Fruit fly (Drosophila melanogaster) whole organism, embryonic: Measurements from ENCODE around the gene Pop4.

Experiments
- ATbp ChIP-seq: fragments of 200-800 bp; sonication (Bioruptor generic); optimal IDR thresholded peaks from 2 replicates; lab custom pipeline; 2017; ENCODE audit warnings: missing biosample characterization, mild to moderate bottlenecking, missing genetic modification characterization, missing genetic modification reagents
- Adf1 ChIP-seq: fragments of 200-800 bp; sonication (Bioruptor generic); IDR thresholded peaks from 2 replicates; pipeline ENCODE4 v1.3.6; 2022; ENCODE audit warnings: missing biosample characterization, missing genetic modification characterization
- Awh ChIP-seq: fragments of 200-800 bp; sonication (Bioruptor generic); IDR thresholded peaks from 2 replicates; pipeline ENCODE4, ENCODE4 v1.3.6; 2022; ENCODE audit warnings: missing biosample characterization, missing genetic modification characterization
- Blimp-1 ChIP-seq: fragments of 200-800 bp; sonication (Bioruptor generic); optimal IDR thresholded peaks from 3 replicates; lab custom pipeline; 2018; ENCODE audit warnings: missing biosample characterization, missing genetic modification characterization, mild to moderate bottlenecking, moderate library complexity, missing genetic modification reagents
- CG10321 ChIP-seq: fragments of 200-800 bp; sonication (Bioruptor generic); IDR thresholded peaks from 2 replicates; pipeline ENCODE4 v1.3.6; 2022; ENCODE audit warnings: missing biosample characterization, missing genetic modification characterization
- CG10366 ChIP-seq: fragments of 200-800 bp; sonication (Bioruptor generic); IDR thresholded peaks from 2 replicates; pipeline ENCODE4 v1.3.6; 2022; ENCODE audit warnings: missing biosample characterization, missing genetic modification characterization
- CG10543 ChIP-seq: fragments of 200-800 bp; sonication (Bioruptor generic); optimal IDR thresholded peaks from 3 replicates; lab custom pipeline; 2017; ENCODE audit warnings: missing biosample characterization, mild to moderate bottlenecking, missing genetic modification characterization, moderate library complexity
- CG11560 ChIP-seq: fragments of 200-800 bp; sonication (Bioruptor generic); IDR thresholded peaks from 3 replicates; pipeline ENCODE4 v1.3.6; 2022; ENCODE audit warnings: missing biosample characterization, missing genetic modification characterization
- CG14014 ChIP-seq: fragments of 200-800 bp; sonication (Bioruptor generic); IDR thresholded peaks from 2 replicates; pipeline ENCODE4 v1.3.6; 2022; ENCODE audit warnings: missing biosample characterization, missing genetic modification characterization
- CG15696 ChIP-seq: fragments of 200-800 bp; sonication (Bioruptor generic); optimal IDR thresholded peaks from 2 replicates; lab custom pipeline; 2019; ENCODE audit warnings: missing biosample characterization, mild to moderate bottlenecking, missing genetic modification characterization, moderate library complexity
- CG1603 ChIP-seq: fragments of 200-800 bp; sonication (Bioruptor generic); optimal IDR thresholded peaks from 2 replicates; lab custom pipeline; 2019; ENCODE audit warnings: missing biosample characterization, mild to moderate bottlenecking, missing genetic modification characterization, moderate library complexity
- CG1647 ChIP-seq: fragments of 200-800 bp; sonication (Bioruptor generic); optimal IDR thresholded peaks from 3 replicates; lab custom pipeline; 2016; ENCODE audit warnings: missing biosample characterization, missing genetic modification characterization
- CG16813 ChIP-seq: fragments of 200-800 bp; sonication (Bioruptor generic); IDR thresholded peaks from 3 replicates; pipeline ENCODE4 v1.3.6; 2022; ENCODE audit warnings: missing biosample characterization, missing genetic modification characterization; ENCODE audit not compliant: partially characterized antibody
- CG16863 ChIP-seq: fragments of 200-800 bp; sonication (Bioruptor generic); optimal IDR thresholded peaks from 3 replicates; lab custom pipeline; 2016; ENCODE audit warnings: missing biosample characterization, missing genetic modification characterization
- CG17385 ChIP-seq: fragments of 200-800 bp; sonication (Bioruptor generic); optimal IDR thresholded peaks from 3 replicates; lab custom pipeline; 2018; ENCODE audit warnings: missing biosample characterization, mild to moderate bottlenecking, missing genetic modification characterization
- CG34422 ChIP-seq: fragments of 200-800 bp; sonication (Bioruptor generic); IDR thresholded peaks from 3 replicates; pipeline ENCODE4 v1.3.6; 2022; ENCODE audit warnings: missing biosample characterization, missing genetic modification characterization
- CG4730 ChIP-seq: fragments of 200-800 bp; sonication (Bioruptor generic); IDR thresholded peaks from 2 replicates; pipeline ENCODE4 v1.3.6; 2022; ENCODE audit warnings: missing biosample characterization, missing genetic modification characterization
- CG4854 ChIP-seq: fragments of 200-800 bp; sonication (Bioruptor generic); optimal IDR thresholded peaks from 2 replicates; lab custom pipeline; 2016; ENCODE audit warnings: missing biosample characterization, missing genetic modification characterization, inconsistent platforms
- CG6654 ChIP-seq: fragments of 200-800 bp; sonication (Bioruptor generic); optimal IDR thresholded peaks from 2 replicates; lab custom pipeline; 2017; ENCODE audit warnings: missing biosample characterization, mild to moderate bottlenecking, missing genetic modification characterization
- CG6813 ChIP-seq: fragments of 200-800 bp; sonication (Bioruptor generic); optimal IDR thresholded peaks from 2 replicates; lab custom pipeline; 2017; ENCODE audit warnings: missing biosample characterization, missing genetic modification characterization, mild to moderate bottlenecking, moderate library complexity, missing genetic modification reagents
- CG8290 ChIP-seq, 3 experiments: fragments of 200-800 bp; sonication (Bioruptor generic); optimal IDR thresholded peaks; 2 replicates each; lab custom pipeline; 2016 to 2019; ENCODE audit warnings: missing biosample characterization in 3 of 3, missing genetic modification characterization in 3 of 3, mild to moderate bottlenecking in 2 of 3, moderate library complexity in 1 of 3
- CG9215 ChIP-seq: fragments of 200-800 bp; sonication (Bioruptor generic); IDR thresholded peaks from 2 replicates; pipeline ENCODE4 v1.3.6; 2022; ENCODE audit warnings: missing biosample characterization, missing genetic modification characterization
- CG9727 ChIP-seq: fragments of 200-800 bp; sonication (Bioruptor generic); optimal IDR thresholded peaks from 3 replicates; lab custom pipeline; 2017; ENCODE audit warnings: missing biosample characterization, mild to moderate bottlenecking, missing genetic modification characterization
- CG9817 ChIP-seq: fragments of 200-800 bp; sonication (Bioruptor generic); optimal IDR thresholded peaks from 2 replicates; lab custom pipeline; 2018; ENCODE audit warnings: missing biosample characterization, mild to moderate bottlenecking, missing genetic modification characterization, moderate library complexity
- CHES-1-like ChIP-seq: fragments of 200-800 bp; sonication (Bioruptor generic); optimal IDR thresholded peaks from 2 replicates; lab custom pipeline; 2016; ENCODE audit warnings: missing biosample characterization, missing genetic modification characterization
- Camta ChIP-seq: fragments of 200-800 bp; sonication (Bioruptor generic); optimal IDR thresholded peaks from 2 replicates; lab custom pipeline; 2016; ENCODE audit warnings: missing biosample characterization, missing genetic modification characterization
- D19A ChIP-seq: fragments of 200-800 bp; optimal IDR thresholded peaks from 3 replicates; lab custom pipeline; 2019; ENCODE audit warnings: missing biosample characterization, mild to moderate bottlenecking, missing genetic modification characterization, moderate library complexity
- Doc3 ChIP-seq: fragments of 200-800 bp; sonication (Bioruptor generic); IDR thresholded peaks from 3 replicates; pipeline ENCODE4 v1.3.6; 2022; ENCODE audit warnings: missing biosample characterization, missing genetic modification characterization; ENCODE audit not compliant: partially characterized antibody
- Elba2 ChIP-seq: fragments of 200-800 bp; sonication (Bioruptor generic); optimal IDR thresholded peaks from 3 replicates; lab custom pipeline; 2016; ENCODE audit warnings: missing biosample characterization, missing genetic modification characterization
- Hr51 ChIP-seq, 2 experiments: fragments of 200-800 bp; sonication (Bioruptor generic); optimal IDR thresholded peaks; 2 replicates in 1 of 2; 3 replicates in 1 of 2; lab custom pipeline; 2016 to 2018; ENCODE audit warnings: missing biosample characterization in 2 of 2, missing genetic modification characterization in 2 of 2, mild to moderate bottlenecking in 1 of 2, moderate library complexity in 1 of 2
- Jarid2 ChIP-seq: fragments of 200-800 bp; sonication (Bioruptor generic); optimal IDR thresholded peaks from 3 replicates; lab custom pipeline; 2017; ENCODE audit warnings: mild to moderate bottlenecking, missing biosample characterization, missing genetic modification reagents, missing genetic modification characterization
- Lhr ChIP-seq: fragments of 200-800 bp; sonication (Bioruptor generic); optimal IDR thresholded peaks from 3 replicates; lab custom pipeline; 2017; ENCODE audit warnings: mild to moderate bottlenecking, missing biosample characterization, missing genetic modification reagents, missing genetic modification characterization
- Optix ChIP-seq: fragments of 200-800 bp; sonication (Bioruptor generic); IDR thresholded peaks from 3 replicates; pipeline ENCODE4 v1.3.6; 2022; ENCODE audit warnings: missing biosample characterization, missing genetic modification characterization
- Rx ChIP-seq: fragments of 200-800 bp; sonication (Bioruptor generic); IDR thresholded peaks from 2 replicates; pipeline ENCODE4 v1.3.6; 2022; ENCODE audit warnings: missing biosample characterization, missing genetic modification characterization
- Taf1 ChIP-seq: fragments of 200-800 bp; sonication (Bioruptor generic); IDR thresholded peaks from 2 replicates; pipeline ENCODE4 v1.3.6; 2022; ENCODE audit warnings: missing biosample characterization, missing genetic modification characterization
- Usf ChIP-seq: fragments of 200-800 bp; sonication (Bioruptor generic); optimal IDR thresholded peaks from 2 replicates; lab custom pipeline; 2017; ENCODE audit warnings: missing genotype, missing biosample characterization, missing genetic modification characterization
- ac ChIP-seq: fragments of 200-800 bp; sonication (Bioruptor generic); optimal IDR thresholded peaks from 3 replicates; lab custom pipeline; 2017; ENCODE audit warnings: missing biosample characterization, mild to moderate bottlenecking, missing genetic modification characterization
- al ChIP-seq: fragments of 200-800 bp; sonication (Bioruptor generic); IDR thresholded peaks from 2 replicates; pipeline ENCODE4 v1.3.6; 2022; ENCODE audit warnings: missing biosample characterization, missing genetic modification characterization
- bigmax ChIP-seq: fragments of 200-800 bp; sonication (Bioruptor generic); optimal IDR thresholded peaks from 2 replicates; lab custom pipeline; 2018; ENCODE audit warnings: missing biosample characterization, mild to moderate bottlenecking, missing genetic modification characterization
- bsh ChIP-seq, 2 experiments: fragments of 200-800 bp; sonication (Bioruptor generic); optimal IDR thresholded peaks; 2 replicates each; lab custom pipeline; 2017 to 2018; ENCODE audit warnings: mild to moderate bottlenecking in 2 of 2, missing biosample characterization in 2 of 2, missing genetic modification characterization in 2 of 2, moderate library complexity in 1 of 2
- crp ChIP-seq, 2 experiments: fragments of 200-800 bp; sonication (Bioruptor generic); optimal IDR thresholded peaks; 2 replicates in 1 of 2; 3 replicates in 1 of 2; lab custom pipeline; 2017; ENCODE audit warnings: missing biosample characterization in 2 of 2, missing genetic modification characterization in 2 of 2, mild to moderate bottlenecking in 1 of 2, moderate library complexity in 1 of 2
- klu ChIP-seq: fragments of 200-800 bp; sonication (Bioruptor generic); IDR thresholded peaks from 2 replicates; pipeline ENCODE4 v1.3.6; 2022; ENCODE audit warnings: missing biosample characterization, missing genetic modification characterization
- mam ChIP-seq: fragments of 200-800 bp; sonication (Bioruptor generic); optimal IDR thresholded peaks from 3 replicates; lab custom pipeline; 2016; ENCODE audit warnings: missing biosample characterization, missing genetic modification characterization
- nom ChIP-seq: fragments of 200-800 bp; sonication (Bioruptor generic); optimal IDR thresholded peaks from 2 replicates; lab custom pipeline; 2017; ENCODE audit warnings: missing biosample characterization, missing genetic modification characterization, mild to moderate bottlenecking, moderate library complexity, missing genetic modification reagents
- rib ChIP-seq: fragments of 200-800 bp; sonication (Bioruptor generic); IDR thresholded peaks from 2 replicates; pipeline ENCODE4 v1.3.6; 2022; ENCODE audit warnings: missing biosample characterization, missing genetic modification characterization
- ro ChIP-seq: fragments of 200-800 bp; sonication (Bioruptor generic); IDR thresholded peaks from 2 replicates; pipeline ENCODE4 v1.3.6; 2022; ENCODE audit warnings: missing biosample characterization, missing genetic modification characterization
- sc ChIP-seq, 3 experiments: fragments of >200 bp in 2 of 3; fragments of 200-800 bp in 1 of 3; sonication (Bioruptor generic) in 1 of 3; optimal IDR thresholded peaks; 2 replicates in 2 of 3; 3 replicates in 1 of 3; lab custom pipeline; 2017; ENCODE audit warnings: mild to moderate bottlenecking in 1 of 3, missing biosample characterization in 1 of 3, missing genetic modification characterization in 1 of 3, missing genetic modification reagents in 1 of 3
- tio ChIP-seq: fragments of 200-800 bp; sonication (Bioruptor generic); optimal IDR thresholded peaks from 2 replicates; lab custom pipeline; 2017; ENCODE audit warnings: missing biosample characterization, missing genetic modification characterization, inconsistent platforms
- twi ChIP-seq: fragments of 200-800 bp; optimal IDR thresholded peaks from 2 replicates; lab custom pipeline; 2019; ENCODE audit warnings: missing biosample characterization, mild to moderate bottlenecking, missing genetic modification characterization, moderate library complexity
- vvl ChIP-seq: fragments of 200-800 bp; sonication (Bioruptor generic); IDR thresholded peaks from 2 replicates; pipeline ENCODE4 v1.3.6; 2022; ENCODE audit warnings: missing biosample characterization, missing genetic modification characterization

Pop4 gene

dm6 chr3L:7947880-7948286 lies 30.6 kb downstream of the Pop4 start, which contains the start of gene exex (continued):
- TF ChIP-seq CG14014 (GFP tag; lab: Robert Waterston, UW) (no peak), CG17385 (GFP tag; lab: Kevin White, UChicago) (no peak), CG10366 (GFP tag; lab: Robert Waterston, UW) (no peak), vvl (peak; percentile 59; the same call in 1 of the 2 replicates), Camta (GFP tag; lab: Kevin White, UChicago) (no peak), CG15696 (tag; lab: Kevin White, UChicago) (no peak), CG6813 (GFP tag; lab: Kevin White, UChicago) (no peak), rib (peak; percentile 37; the same call in 1 of the 2 replicates), Awh (GFP tag; lab: Robert Waterston, UW) (0 out of 2 replicates have a peak, but pooled peaks have one; percentile 26), tio (GFP tag; lab: Kevin White, UChicago) (no peak), CG8290 (GFP tag; optimal IDR thresholded peaks at IDR 0.05; lab: Kevin White, UChicago) (no peak), CG8290 (tag; optimal IDR thresholded peaks at IDR 0.05; lab: Kevin White, UChicago) (peak in 1 of 2 experiments; percentile 31), klu (GFP tag; lab: Robert Waterston, UW) (no peak), CG16863 (GFP tag; lab: Kevin White, UChicago) (no peak), al (no peak), nom (GFP tag; lab: Kevin White, UChicago) (no peak), Adf1 (GFP tag; lab: Robert Waterston, UW) (peak; percentile 67), Doc3 (GFP tag; lab: Robert Waterston, UW) (no peak), Lhr (GFP tag; lab: Kevin White, UChicago) (no peak), Hr51 (GFP tag; optimal IDR thresholded peaks at IDR 0.05; lab: Kevin White, UChicago) (no peak), Rx (GFP tag; lab: Robert Waterston, UW) (no peak), Optix (GFP tag; lab: Robert Waterston, UW) (no peak), CG6654 (GFP tag; lab: Kevin White, UChicago) (no peak), Blimp-1 (GFP tag; lab: Kevin White, UChicago) (no peak), CG10321 (GFP tag; lab: Robert Waterston, UW) (peak; percentile 92), CG9817 (tag; lab: Kevin White, UChicago) (no peak), CG16813 (GFP tag; lab: Robert Waterston, UW) (peak; percentile 16; the same call in 1 of the 3 replicates), ATbp (GFP tag; lab: Kevin White, UChicago) (no peak), CHES-1-like (GFP tag; lab: Kevin White, UChicago) (no peak), CG9727 (no peak), D19A (tag; lab: Kevin White, UChicago) (no peak), CG1647 (GFP tag; lab: Kevin White, UChicago) (no peak), CG1603 (tag; lab: Kevin White, UChicago) (no peak), ac (GFP tag; lab: Kevin White, UChicago) (no peak), CG11560 (no peak), CG34422 (GFP tag; lab: Robert Waterston, UW) (no peak), bsh (GFP tag; optimal IDR thresholded peaks at IDR 0.05; lab: Kevin White, UChicago) (no peak), twi (tag; lab: Kevin White, UChicago) (no peak), bigmax (GFP tag; lab: Kevin White, UChicago) (no peak), CG10543 (GFP tag; lab: Kevin White, UChicago) (peak; percentile 33), Elba2 (no peak), mam (GFP tag; lab: Kevin White, UChicago) (no peak), Usf (GFP tag; lab: Kevin White, UChicago) (no peak), CG9215 (no peak), ro (no peak), CG4730 (GFP tag; lab: Robert Waterston, UW) (no peak), Jarid2 (GFP tag; lab: Kevin White, UChicago) (peak; percentile 84), sc (optimal IDR thresholded peaks at IDR 0.05; lab: Kevin White, UChicago) (no peak), sc (GFP tag; optimal IDR thresholded peaks at IDR 0.05; lab: Kevin White, UChicago) (no peak), Taf1 (GFP tag; lab: Robert Waterston, UW) (no peak), CG4854 (GFP tag; lab: Kevin White, UChicago) (no peak), crp (GFP tag; optimal IDR thresholded peaks at IDR 0.05; lab: Kevin White, UChicago) (no peak)
